Worm (Caenorhabditis elegans): Measurements from ENCODE around the gene gpa-5.

DNA sequence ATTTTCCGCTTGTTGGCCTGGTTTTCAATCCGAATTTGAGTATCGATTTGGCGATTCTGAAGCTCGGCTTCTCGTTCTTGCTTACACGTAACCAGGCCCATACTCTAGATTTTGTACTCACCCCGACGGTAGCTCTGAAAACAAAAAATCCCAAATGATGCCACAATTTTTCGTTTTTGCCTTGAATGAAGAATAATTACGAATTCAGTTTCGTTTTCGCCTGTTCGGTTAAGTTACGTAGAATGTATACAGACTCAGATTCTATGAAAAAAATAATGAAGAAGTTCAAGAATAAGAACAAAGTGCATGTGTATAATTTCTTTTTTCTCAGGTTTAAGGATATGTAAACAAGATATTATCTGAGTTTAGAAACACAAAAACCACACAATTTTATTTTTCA, at the start of gene gpa-5:
- TF ChIP-seq fos-1 (tag; optimal IDR thresholded peaks at IDR 0.05), result no peak
- TF ChIP-seq nhr-28 (tag; optimal IDR thresholded peaks at IDR 0.05), result no peak
- TF ChIP-seq dsc-1 (tag; optimal IDR thresholded peaks at IDR 0.05), result no peak
- no peak for TF ChIP-seq elt-2 (tag; optimal IDR thresholded peaks at IDR 0.05)
- TF ChIP-seq mep-1 (tag; optimal IDR thresholded peaks at IDR 0.05), result no peak
- no peak for TF ChIP-seq nhr-84 (tag; optimal IDR thresholded peaks at IDR 0.05)

Measured in whole organism, L1 larva.